Fruit fly (Drosophila melanogaster) whole organism, wandering third instar larva: ENCODE data around the gene Tsp29Fb.

Experiments used
- Dfd ChIP-seq: fragments of >200 bp; optimal IDR thresholded peaks from 2 replicates; lab custom pipeline; 2017; ENCODE audit warnings: missing biosample characterization, missing genetic modification characterization
- GATAd ChIP-seq: sonication (Bioruptor generic); optimal IDR thresholded peaks from 2 replicates; lab custom pipeline; 2016; ENCODE audit warnings: missing biosample characterization, missing genetic modification characterization
- Hr78 ChIP-seq: fragments of >200 bp; optimal IDR thresholded peaks from 2 replicates; lab custom pipeline; 2017; ENCODE audit warnings: missing biosample characterization, missing genetic modification characterization
- Rel ChIP-seq, 2 experiments: fragments of 200-800 bp; sonication (Bioruptor generic) in 1 of 2; optimal IDR thresholded peaks; 2 replicates in 1 of 2; 3 replicates in 1 of 2; lab custom pipeline; 2016 to 2019; ENCODE audit warnings: mild to moderate bottlenecking in 2 of 2, missing biosample characterization in 2 of 2, missing genetic modification characterization in 2 of 2, moderate library complexity in 1 of 2
- Sp1 ChIP-seq: fragments of 200-800 bp; sonication (Bioruptor generic); optimal IDR thresholded peaks from 3 replicates; lab custom pipeline; 2019; ENCODE audit warnings: missing biosample characterization, mild to moderate bottlenecking, missing genetic modification characterization, moderate library complexity
- Vsx2 ChIP-seq: fragments of 200-300, 225-300 bp; sonication (Bioruptor generic); optimal IDR thresholded peaks from 2 replicates; lab custom pipeline; 2018; ENCODE audit warnings: missing biosample characterization, missing genetic modification characterization; ENCODE audit not compliant: partially characterized antibody
- ey ChIP-seq: fragments of 200-800 bp; sonication (Bioruptor generic); optimal IDR thresholded peaks from 2 replicates; lab custom pipeline; 2016; ENCODE audit warnings: missing biosample characterization, missing genetic modification characterization
- h ChIP-seq: fragments of 200-800 bp; sonication (Bioruptor generic); optimal IDR thresholded peaks from 3 replicates; lab custom pipeline; 2016; ENCODE audit warnings: missing biosample characterization, mild to moderate bottlenecking, missing genetic modification characterization
- lola ChIP-seq: fragments of >200 bp; optimal IDR thresholded peaks from 2 replicates; lab custom pipeline; 2017; ENCODE audit warnings: missing biosample characterization, missing genetic modification characterization
- sage ChIP-seq: fragments of 200-800 bp; sonication (Bioruptor generic); optimal IDR thresholded peaks from 2 replicates; lab custom pipeline; 2016; ENCODE audit warnings: missing biosample characterization, mild to moderate bottlenecking, missing genetic modification characterization
- usp ChIP-seq: fragments of >200 bp; optimal IDR thresholded peaks from 2 replicates; lab custom pipeline; 2017; ENCODE audit warnings: missing biosample characterization, missing genetic modification characterization

dm6 chr2L:8975328-8975727, 38.1 kb downstream of the Tsp29Fb start, which contains the start of gene CG9541:
- TF ChIP-seq GATAd (GFP tag; lab: Kevin White, UChicago) (no peak), Rel (GFP tag; optimal IDR thresholded peaks at IDR 0.05; lab: Kevin White, UChicago) (no peak), Rel (tag; optimal IDR thresholded peaks at IDR 0.05; lab: Kevin White, UChicago) (no peak), usp (no peak), h (GFP tag; lab: Kevin White, UChicago) (no peak), Dfd (no peak), Vsx2 (GFP tag; lab: Kevin White, UChicago) (no peak), ey (GFP tag; lab: Kevin White, UChicago) (no peak), Sp1 (no peak), lola (no peak), Hr78 (no peak), sage (GFP tag; lab: Kevin White, UChicago) (no peak)
